Fruit fly (Drosophila melanogaster) Kc167 (cell line): ENCODE measurements around the gene Mkrn1.

ENCODE experiments used
- Myc ChIP-seq: fragments of >200 bp; optimal IDR thresholded peaks from 2 replicates; lab custom pipeline; 2017; ENCODE audit warnings: missing external identifiers
- psq ChIP-seq: fragments of >200 bp; optimal IDR thresholded peaks from 2 replicates; lab custom pipeline; 2017; ENCODE audit warnings: missing external identifiers

DNA sequence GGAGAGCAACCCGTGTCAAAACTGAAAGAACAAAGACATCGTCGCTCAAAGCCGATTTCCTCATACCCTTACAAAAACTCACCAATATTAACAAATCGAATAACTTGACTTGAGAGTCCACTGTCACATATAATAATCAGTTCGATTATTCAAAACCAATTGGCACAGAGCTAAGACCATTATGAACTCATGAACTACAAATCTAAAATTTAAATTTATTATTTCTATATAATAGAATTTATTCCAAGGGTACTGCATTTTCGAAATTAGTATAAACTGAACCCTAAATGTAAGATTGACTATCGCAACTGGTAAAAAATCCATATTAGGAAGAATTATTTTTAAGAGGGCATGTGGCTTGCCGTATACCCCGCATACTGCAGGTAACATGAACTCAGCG, 48.5 kb upstream of the Mkrn1 start:
- no peak for TF ChIP-seq psq (lab: Kevin White, UChicago)
- no peak for TF ChIP-seq Myc (lab: Kevin White, UChicago)
